Worm (Caenorhabditis elegans) whole organism, L4 larva: ENCODE measurements around the gene ceh-28.

Experiments
- Y105C5A.15 ChIP-seq: fragments of 200-800 bp; sonication (Bioruptor generic); IDR thresholded peaks from 2 replicates; pipeline ENCODE4 v1.3.6; 2022; ENCODE audit warnings: missing genetic modification characterization, missing compliant biosample characterization
- ZK546.5 ChIP-seq, 2 experiments: sonication (generic microtip); optimal IDR thresholded peaks; 2 replicates each; lab custom pipeline; 2017; ENCODE audit warnings: missing biosample characterization in 2 of 2, missing genetic modification characterization in 2 of 2
- aly-2 ChIP-seq: sonication (generic microtip); optimal IDR thresholded peaks from 2 replicates; lab custom pipeline; 2018; ENCODE audit warnings: missing biosample characterization, missing genetic modification characterization
- ceh-28 ChIP-seq: fragments of 150-350 bp; optimal IDR thresholded peaks from 2 replicates; lab custom pipeline; 2014; ENCODE audit warnings: missing biosample characterization, missing genetic modification reagents, missing genetic modification characterization
- ceh-44 ChIP-seq: fragments of 200-800 bp; sonication (Bioruptor generic); IDR thresholded peaks from 2 replicates; pipeline ENCODE4 v1.3.6; 2022; ENCODE audit warnings: missing genetic modification reagents, missing genetic modification characterization, missing compliant biosample characterization
- ctbp-1 ChIP-seq: fragments of 200-800 bp; sonication (Bioruptor generic); IDR thresholded peaks from 2 replicates; pipeline ENCODE4 v1.3.6; 2022; ENCODE audit warnings: missing genetic modification reagents, missing genetic modification characterization, missing compliant biosample characterization
- daf-16 ChIP-seq, 3 experiments: sonication (generic microtip); optimal IDR thresholded peaks; 2 replicates each; lab custom pipeline; 2016 to 2017; ENCODE audit warnings: missing genetic modification characterization in 3 of 3, missing genetic modification reagents in 3 of 3, mild to moderate bottlenecking in 2 of 3, missing compliant biosample characterization in 2 of 3, missing biosample characterization in 1 of 3, moderate library complexity in 1 of 3
- daf-19 ChIP-seq: fragments of 200-800 bp; sonication (Bioruptor generic); conservative IDR thresholded peaks from 2 replicates; pipeline ENCODE4 v1.3.6; 2022; ENCODE audit warnings: missing genetic modification characterization, missing compliant biosample characterization
- daf-8 ChIP-seq: fragments of 200-800 bp; sonication (Bioruptor generic); IDR thresholded peaks from 2 replicates; pipeline ENCODE4 v1.3.6; 2022; ENCODE audit warnings: missing genetic modification characterization, missing compliant biosample characterization
- dmd-6 ChIP-seq: fragments of 200-800 bp; sonication (Bioruptor generic); IDR thresholded peaks from 2 replicates; pipeline ENCODE4 v1.3.6; 2022; ENCODE audit warnings: missing genetic modification reagents, missing genetic modification characterization, missing compliant biosample characterization
- dmd-8 ChIP-seq: fragments of 200-800 bp; sonication (Bioruptor generic); IDR thresholded peaks from 2 replicates; pipeline ENCODE4 v1.3.6; 2022; ENCODE audit warnings: missing genetic modification characterization, missing compliant biosample characterization
- duxl-1 ChIP-seq: sonication (generic microtip); optimal IDR thresholded peaks from 2 replicates; lab custom pipeline; 2016; ENCODE audit warnings: mild to moderate bottlenecking, missing genetic modification characterization, moderate library complexity, missing compliant biosample characterization; ENCODE audit not compliant: poor library complexity
- dve-1 ChIP-seq: sonication (generic microtip); optimal IDR thresholded peaks from 2 replicates; lab custom pipeline; 2017; ENCODE audit warnings: antibody characterized with exemption, mild to moderate bottlenecking, missing genetic modification characterization, missing compliant biosample characterization; ENCODE audit not compliant: insufficient read depth
- egl-27 ChIP-seq: sonication (generic microtip); optimal IDR thresholded peaks from 3 replicates; lab custom pipeline; 2017; ENCODE audit warnings: missing biosample characterization, missing genetic modification reagents, missing genetic modification characterization
- fos-1 ChIP-seq: fragments of 150-350 bp; optimal IDR thresholded peaks from 2 replicates; lab custom pipeline; 2014; ENCODE audit warnings: missing biosample characterization, missing genetic modification characterization
- gei-8 ChIP-seq: fragments of 200-800 bp; sonication (Bioruptor generic); optimal IDR thresholded peaks from 2 replicates; lab custom pipeline; 2018; ENCODE audit warnings: mild to moderate bottlenecking, missing genetic modification characterization, missing compliant biosample characterization
- hif-1 ChIP-seq, 2 experiments: sonication (generic microtip); optimal IDR thresholded peaks; 2 replicates each; lab custom pipeline; 2016 to 2017; ENCODE audit warnings: missing compliant biosample characterization in 2 of 2, missing genetic modification characterization in 2 of 2, missing genetic modification reagents in 2 of 2, missing genotype in 2 of 2, mild to moderate bottlenecking in 1 of 2
- hlh-11 ChIP-seq: fragments of 200-800 bp; sonication (Bioruptor generic); optimal IDR thresholded peaks from 2 replicates; lab custom pipeline; 2018; ENCODE audit warnings: mild to moderate bottlenecking, missing genetic modification characterization, missing compliant biosample characterization
- lin-1 ChIP-seq: fragments of 200-800 bp; sonication (Bioruptor generic); IDR thresholded peaks from 2 replicates; pipeline ENCODE4 v1.3.6; 2022; ENCODE audit warnings: missing genetic modification reagents, missing genetic modification characterization, missing compliant biosample characterization
- lin-15B ChIP-seq: fragments of 150-350 bp; sonication (generic microtip); optimal IDR thresholded peaks from 3 replicates; lab custom pipeline; 2014; ENCODE audit warnings: missing biosample characterization, missing genetic modification characterization
- lin-38 ChIP-seq: fragments of 200-800 bp; sonication (Bioruptor generic); IDR thresholded peaks from 2 replicates; pipeline ENCODE4 v1.3.6; 2022; ENCODE audit warnings: missing genetic modification reagents, missing genetic modification characterization, missing compliant biosample characterization
- lsy-2 ChIP-seq, 2 experiments: fragments of 150-350 bp in 1 of 2; sonication (generic microtip) in 1 of 2; optimal IDR thresholded peaks; 2 replicates each; lab custom pipeline; 2014 to 2017; ENCODE audit warnings: missing biosample characterization in 2 of 2, missing genetic modification characterization in 2 of 2
- madf-9 ChIP-seq: fragments of 200-800 bp; sonication (Bioruptor generic); conservative IDR thresholded peaks from 2 replicates; pipeline ENCODE4 v1.3.6; 2022; ENCODE audit warnings: missing genetic modification reagents, missing genetic modification characterization, missing compliant biosample characterization
- mdl-1 ChIP-seq, 2 experiments: fragments of 150-350 bp in 1 of 2; sonication (generic microtip) in 1 of 2; optimal IDR thresholded peaks; 2 replicates each; lab custom pipeline; 2014 to 2017; ENCODE audit warnings: missing biosample characterization in 2 of 2, missing genetic modification characterization in 2 of 2
- mep-1 ChIP-seq: fragments of 150-350 bp; sonication (generic microtip); optimal IDR thresholded peaks from 3 replicates; lab custom pipeline; 2014; ENCODE audit warnings: missing biosample characterization, missing genetic modification characterization
- mxl-3 ChIP-seq: fragments of 200-800 bp; sonication (Bioruptor generic); optimal IDR thresholded peaks from 2 replicates; lab custom pipeline; 2018; ENCODE audit warnings: mild to moderate bottlenecking, missing genetic modification characterization, missing compliant biosample characterization
- nhr-11 ChIP-seq: fragments of 150-350 bp; optimal IDR thresholded peaks from 2 replicates; lab custom pipeline; 2014; ENCODE audit warnings: missing biosample characterization, missing genetic modification characterization
- nhr-111 ChIP-seq: fragments of 200-800 bp; sonication (Bioruptor generic); optimal IDR thresholded peaks from 2 replicates; lab custom pipeline; 2018; ENCODE audit warnings: mild to moderate bottlenecking, missing genetic modification characterization, missing compliant biosample characterization
- nhr-25 ChIP-seq: sonication (generic microtip); optimal IDR thresholded peaks from 2 replicates; lab custom pipeline; 2017; ENCODE audit warnings: missing genetic modification characterization, mild to moderate bottlenecking, missing compliant biosample characterization, antibody characterized with exemption, moderate library complexity, borderline replicate concordance; ENCODE audit not compliant: insufficient read depth
- nhr-28 ChIP-seq: fragments of 150-350 bp; optimal IDR thresholded peaks from 2 replicates; lab custom pipeline; 2014; ENCODE audit warnings: missing biosample characterization, missing genetic modification characterization
- nhr-41 ChIP-seq: fragments of 200-800 bp; sonication (Bioruptor generic); IDR thresholded peaks from 2 replicates; pipeline ENCODE4 v1.3.6; 2022; ENCODE audit warnings: missing genetic modification reagents, missing genetic modification characterization, missing compliant biosample characterization
- nhr-77 ChIP-seq: fragments of 150-350 bp; optimal IDR thresholded peaks from 2 replicates; lab custom pipeline; 2014; ENCODE audit warnings: missing biosample characterization, missing genetic modification characterization
- pha-4 ChIP-seq, 2 experiments: fragments of 150-350 bp in 1 of 2; fragments of 200-800 bp in 1 of 2; sonication (Bioruptor generic) in 1 of 2; IDR thresholded peaks in 1 of 2; optimal IDR thresholded peaks in 1 of 2; 2 replicates each; pipeline versions ENCODE4 v1.3.6 to Lab custom; 2014 to 2022; ENCODE audit warnings: missing genetic modification characterization in 2 of 2, missing genetic modification reagents in 2 of 2, missing biosample characterization in 1 of 2, missing compliant biosample characterization in 1 of 2
- php-3 ChIP-seq: fragments of 200-800 bp; sonication (Bioruptor generic); IDR thresholded peaks from 2 replicates; pipeline ENCODE4 v1.3.6; 2022; ENCODE audit warnings: missing genetic modification reagents, missing genetic modification characterization, missing compliant biosample characterization
- pqm-1 ChIP-seq: sonication (generic microtip); optimal IDR thresholded peaks from 2 replicates; lab custom pipeline; 2017; ENCODE audit warnings: missing biosample characterization, missing genetic modification characterization
- saeg-2 ChIP-seq: fragments of 200-800 bp; sonication (Bioruptor generic); IDR thresholded peaks from 2 replicates; pipeline ENCODE4 v1.3.6; 2022; ENCODE audit warnings: missing genetic modification reagents, missing genetic modification characterization, missing compliant biosample characterization
- sdz-12 ChIP-seq: fragments of 200-800 bp; sonication (Bioruptor generic); optimal IDR thresholded peaks from 2 replicates; lab custom pipeline; 2018; ENCODE audit warnings: mild to moderate bottlenecking, missing genetic modification characterization, missing compliant biosample characterization
- skn-1 ChIP-seq: fragments of 150-350 bp; optimal IDR thresholded peaks from 2 replicates; lab custom pipeline; 2014; ENCODE audit warnings: missing biosample characterization, missing genetic modification characterization
- tag-97 ChIP-seq: fragments of 200-800 bp; sonication (Bioruptor generic); IDR thresholded peaks from 2 replicates; pipeline ENCODE4 v1.3.6; 2022; ENCODE audit warnings: missing genetic modification characterization, missing compliant biosample characterization
- unc-39 ChIP-seq: sonication (generic microtip); optimal IDR thresholded peaks from 2 replicates; lab custom pipeline; 2017; ENCODE audit warnings: missing biosample characterization, missing genetic modification characterization
- unc-62 ChIP-seq, 3 experiments: fragments of 150-350 bp in 1 of 3; sonication (generic microtip); optimal IDR thresholded peaks in 2 of 3; peaks in 1 of 3; 1 replicate in 1 of 3; 2 replicates in 2 of 3; lab custom pipeline; 2014 to 2017; ENCODE audit warnings: missing biosample characterization in 3 of 3, missing genetic modification characterization in 3 of 3, missing genetic modification reagents in 3 of 3, missing genotype in 1 of 3
- ztf-11 ChIP-seq: fragments of 150-350 bp; optimal IDR thresholded peaks from 2 replicates; lab custom pipeline; 2014; ENCODE audit warnings: missing biosample characterization, missing genetic modification characterization
- ztf-7 ChIP-seq: fragments of 150-350 bp; optimal IDR thresholded peaks from 2 replicates; lab custom pipeline; 2014; ENCODE audit warnings: missing biosample characterization, missing genetic modification characterization

The ceh-28 gene

ce11 chrX:13048258-13048657 is 26.2 kb upstream of the ceh-28 start, which contains the start of gene C53C7.3:
Gene C53C7.3, plus strand, starts transcription at chrX:13048558.
- TF ChIP-seq daf-19 (GFP tag; lab: Robert Waterston, UW): no peak
- TF ChIP-seq egl-27 (tag; lab: Kevin White, UChicago): no peak
- TF ChIP-seq nhr-11: no peak
- TF ChIP-seq nhr-111: no peak
- TF ChIP-seq ztf-7: no peak
- no peak for TF ChIP-seq mxl-3 (GFP tag; lab: Kevin White, UChicago)
- no peak for TF ChIP-seq madf-9 (GFP tag; lab: Robert Waterston, UW)
- TF ChIP-seq fos-1 (tag; lab: Kevin White, UChicago): no peak
- TF ChIP-seq ztf-11 (tag; lab: Kevin White, UChicago): no peak
- TF ChIP-seq nhr-28 (tag; lab: Kevin White, UChicago): no peak

DNA sequence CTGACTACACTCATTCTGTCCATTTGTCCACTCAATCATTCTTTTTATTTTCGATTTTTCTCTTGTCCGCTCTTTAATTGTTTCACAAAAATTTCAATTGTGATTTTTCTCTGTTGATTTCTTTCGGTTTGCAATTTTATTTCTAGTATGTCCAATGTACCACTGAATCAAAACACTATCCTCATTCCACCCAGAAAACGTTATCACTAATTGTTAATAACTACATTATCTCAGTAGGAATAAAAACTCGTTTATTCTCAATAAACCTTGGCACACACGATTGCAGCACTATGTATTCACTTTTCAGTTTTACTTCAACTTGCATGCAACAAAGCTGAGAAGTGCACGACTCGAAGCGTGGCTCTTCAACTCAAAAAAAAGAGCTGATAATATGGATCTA is 23.1 kb upstream of the ceh-28 start, which contains the start of gene K03A11.1:
Gene K03A11.1 (plus strand): TSS at position 301 of the 400 bp plus-strand sequence.
- TF ChIP-seq mdl-1 (tag; optimal IDR thresholded peaks at IDR 0.05; lab: Kevin White, UChicago) (no peak), nhr-111 (no peak), duxl-1 (no peak), ZK546.5 (tag; optimal IDR thresholded peaks at IDR 0.05; lab: Kevin White, UChicago) (no peak), sdz-12 (GFP tag; lab: Kevin White, UChicago) (no peak), daf-8 (GFP tag; lab: Robert Waterston, UW) (no peak), unc-39 (tag; lab: Kevin White, UChicago) (no peak)
- TF ChIP-seq, all 104 proteins: peak for 0

- TF ChIP-seq php-3 (no peak), ceh-44 (GFP tag; lab: Robert Waterston, UW) (no peak), lin-38 (no peak), ZK546.5 (tag; optimal IDR thresholded peaks at IDR 0.05; lab: Kevin White, UChicago) (no peak), tag-97 (GFP tag; lab: Robert Waterston, UW) (no peak), ctbp-1 (GFP tag; lab: Robert Waterston, UW) (no peak), lsy-2 (tag; optimal IDR thresholded peaks at IDR 0.05; lab: Kevin White, UChicago) (no peak), Y105C5A.15 (GFP tag; lab: Robert Waterston, UW) (no peak), aly-2 (no peak), lin-1 (GFP tag; lab: Robert Waterston, UW) (no peak), nhr-41 (GFP tag; lab: Robert Waterston, UW) (no peak)
- TF ChIP-seq, all 104 proteins: peak for 0
Measured at ce11 chrX:13055560-13055959, 18.9 kb upstream of the ceh-28 start, which contains the start of gene K03A11.6. Gene K03A11.6, plus strand, starts transcription at chrX:13055860.

DNA sequence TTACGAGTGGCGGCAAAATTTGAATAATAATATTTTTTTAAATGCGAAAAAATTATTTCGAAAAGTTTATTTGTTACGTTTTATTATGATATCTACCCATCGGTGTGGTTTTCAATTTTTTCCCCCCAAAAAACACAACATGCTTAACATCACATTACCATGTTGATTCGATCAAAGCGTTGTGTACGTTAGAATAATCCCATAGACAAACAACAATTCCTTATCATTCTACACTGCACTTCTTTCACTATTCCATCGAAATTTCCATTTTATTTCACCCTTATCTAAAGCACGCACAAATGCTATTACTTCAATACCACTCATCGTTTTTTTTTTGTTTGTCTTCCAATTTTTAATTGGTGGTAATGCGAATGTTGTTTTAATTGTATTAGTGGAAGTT is 14.5 kb upstream of the ceh-28 start:
- no peak for TF ChIP-seq tag-97 (GFP tag; lab: Robert Waterston, UW)
- no peak for TF ChIP-seq pha-4 (GFP tag; IDR thresholded peaks at IDR 0.05; lab: Robert Waterston, UW)
- TF ChIP-seq pha-4 (tag; optimal IDR thresholded peaks at IDR 0.05; lab: Kevin White, UChicago): no peak
- no peak for TF ChIP-seq mep-1 (tag; lab: Kevin White, UChicago)
- no peak for TF ChIP-seq lin-15B
- no peak for TF ChIP-seq ZK546.5 (tag; optimal IDR thresholded peaks at IDR 0.05; lab: Kevin White, UChicago)
- TF ChIP-seq ceh-28 (tag; lab: Kevin White, UChicago): no peak
- no peak for TF ChIP-seq daf-16 (GFP tag; optimal IDR thresholded peaks at IDR 0.05; lab: Kevin White, UChicago)
- peak; percentile 99 for TF ChIP-seq daf-16 (tag; optimal IDR thresholded peaks at IDR 0.05; lab: Kevin White, UChicago)
- peak; percentile 80 for TF ChIP-seq nhr-28 (tag; lab: Kevin White, UChicago)
- TF ChIP-seq ztf-7: peak; percentile 69
- no peak for TF ChIP-seq skn-1 (tag; lab: Kevin White, UChicago)
- TF ChIP-seq nhr-41 (GFP tag; lab: Robert Waterston, UW): no peak
- no peak for TF ChIP-seq dmd-8
- no peak for TF ChIP-seq gei-8 (GFP tag; lab: Kevin White, UChicago)
- TF ChIP-seq dve-1 (tag; lab: Kevin White, UChicago): peak; percentile 78
- TF ChIP-seq saeg-2 (GFP tag; lab: Robert Waterston, UW): no peak
- TF ChIP-seq unc-62 (GFP tag; optimal IDR thresholded peaks at IDR 0.05 in 1 of 2; lab: Kevin White, UChicago): peak in 1 of 2 experiments; percentile 78
- no peak for TF ChIP-seq unc-62 (tag; optimal IDR thresholded peaks at IDR 0.05; lab: Kevin White, UChicago)
- no peak for TF ChIP-seq unc-39 (tag; lab: Kevin White, UChicago)
- TF ChIP-seq hif-1 (tag; optimal IDR thresholded peaks at IDR 0.05; lab: Kevin White, UChicago): no peak
- TF ChIP-seq nhr-77 (tag; lab: Kevin White, UChicago): peak; percentile 36
- TF ChIP-seq pqm-1 (tag; lab: Kevin White, UChicago): peak; percentile 95
- TF ChIP-seq php-3: peak; percentile 49; the same call in 1 of the 2 replicates
- TF ChIP-seq lin-1 (GFP tag; lab: Robert Waterston, UW): no peak
- no peak for TF ChIP-seq nhr-25
- peak; percentile 44 for TF ChIP-seq dmd-6 (GFP tag; lab: Robert Waterston, UW)
- peak; percentile 62 for TF ChIP-seq hlh-11 (tag; lab: Kevin White, UChicago)
